Worm (Caenorhabditis elegans): Measurements from ENCODE around the gene lido-7.

- TF ChIP-seq fkh-10 (GFP tag; optimal IDR thresholded peaks at IDR 0.05) (no peak), elt-3 (tag; optimal IDR thresholded peaks at IDR 0.05) (no peak), skn-1 (tag; optimal IDR thresholded peaks at IDR 0.05) (no peak)
These were observed 26.2 kb downstream of the lido-7 start, which contains the start of gene C41H7.2 for ce11 chrII:3014196-3014849.

Measured in whole organism, L1 larva.